Worm (Caenorhabditis elegans): Measurements from ENCODE around the gene ptr-19.
"Not testable (repeated sequence)": the region's sequence is repeated elsewhere in the genome, so short reads cannot be mapped to it uniquely, and the experiment has no call there.

The ptr-19 gene

ce11 chrIII:10794049-10794448, 12.4 kb downstream of the ptr-19 start, which contains the start of gene clec-163:
TSS of gene clec-163 (plus strand) at chrIII:10794349.
- no peak for TF ChIP-seq snpc-4 (tag; optimal IDR thresholded peaks at IDR 0.05)
- TF ChIP-seq mab-5 (tag; optimal IDR thresholded peaks at IDR 0.05): no peak
- no peak for TF ChIP-seq mep-1 (tag; optimal IDR thresholded peaks at IDR 0.05)
- TF ChIP-seq mls-2 (tag; optimal IDR thresholded peaks at IDR 0.05): no peak
- TF ChIP-seq lin-13 (tag; optimal IDR thresholded peaks at IDR 0.05): no peak
- TF ChIP-seq lin-32 (GFP tag; optimal IDR thresholded peaks at IDR 0.05): no peak

ce11 chrIII:10802032-10802431, 20.4 kb downstream of the ptr-19 start, which contains the start of gene K11D9.3:
TSS of gene K11D9.3 (minus strand) at chrIII:10802212.
- TF ChIP-seq hlh-1 (tag; optimal IDR thresholded peaks at IDR 0.05) (peak; percentile 25), nhr-28 (tag; optimal IDR thresholded peaks at IDR 0.05) (no peak), unc-62 (GFP tag; optimal IDR thresholded peaks at IDR 0.05) (peak; percentile 60), lin-13 (tag; optimal IDR thresholded peaks at IDR 0.05) (no peak)

ce11 chrIII:10805172-10805571, 23.5 kb downstream of the ptr-19 start:
- no peak for TF ChIP-seq lsy-2 (tag; optimal IDR thresholded peaks at IDR 0.05)
- no peak for TF ChIP-seq unc-62 (GFP tag; optimal IDR thresholded peaks at IDR 0.05)
- no peak for TF ChIP-seq nhr-28 (tag; optimal IDR thresholded peaks at IDR 0.05)
- no peak for TF ChIP-seq tbx-8 (GFP tag; optimal IDR thresholded peaks at IDR 0.05)
- TF ChIP-seq nhr-237 (tag; optimal IDR thresholded peaks at IDR 0.05): no peak
- no peak for TF ChIP-seq mep-1 (tag; optimal IDR thresholded peaks at IDR 0.05)
- TF ChIP-seq mab-5 (tag; optimal IDR thresholded peaks at IDR 0.05): no peak
- TF ChIP-seq unc-39 (tag; optimal IDR thresholded peaks at IDR 0.05): no peak
- no peak for TF ChIP-seq elt-1 (tag; optimal IDR thresholded peaks at IDR 0.05; ENCODE audit: borderline replicate concordance, insufficient read depth)
- TF ChIP-seq mls-2 (tag; optimal IDR thresholded peaks at IDR 0.05): no peak
- TF ChIP-seq sem-2 (GFP tag; optimal IDR thresholded peaks at IDR 0.05): no peak
- no peak for TF ChIP-seq lin-32 (GFP tag; optimal IDR thresholded peaks at IDR 0.05)
- no peak for TF ChIP-seq ceh-43 (GFP tag; optimal IDR thresholded peaks at IDR 0.05)
- no peak for TF ChIP-seq sptf-1 (tag; optimal IDR thresholded peaks at IDR 0.05)
- no peak for TF ChIP-seq nhr-76 (tag; optimal IDR thresholded peaks at IDR 0.05)

- TF ChIP-seq unc-39 (tag; optimal IDR thresholded peaks at IDR 0.05); lin-32 (GFP tag; optimal IDR thresholded peaks at IDR 0.05); flh-1 (GFP tag; optimal IDR thresholded peaks at IDR 0.05): not testable (repeated sequence)
Observed at ce11 chrIII:10805625-10806024, 24.0 kb downstream of the ptr-19 start, which contains the start of gene klp-7. TSS of gene klp-7 (plus strand) at chrIII:10805925.

- TF ChIP-seq sptf-1 (tag; optimal IDR thresholded peaks at IDR 0.05) (peak; percentile 9), unc-120 (tag; optimal IDR thresholded peaks at IDR 0.05; ENCODE audit: poor library complexity, severe bottlenecking) (no peak), mls-2 (tag; optimal IDR thresholded peaks at IDR 0.05) (peak; percentile 6)
Observed at ce11 chrIII:10806821-10807220, 25.2 kb downstream of the ptr-19 start.

- TF ChIP-seq drap-1 (GFP tag; optimal IDR thresholded peaks at IDR 0.05) (no peak), mab-5 (tag; optimal IDR thresholded peaks at IDR 0.05) (no peak), lsy-2 (tag; optimal IDR thresholded peaks at IDR 0.05) (no peak), ztf-11 (tag; optimal IDR thresholded peaks at IDR 0.05) (no peak), cnd-1 (tag; optimal IDR thresholded peaks at IDR 0.05) (no peak), flh-1 (GFP tag; optimal IDR thresholded peaks at IDR 0.05) (no peak), nhr-28 (tag; optimal IDR thresholded peaks at IDR 0.05) (no peak), nhr-12 (tag; optimal IDR thresholded peaks at IDR 0.05) (no peak), ces-1 (GFP tag; optimal IDR thresholded peaks at IDR 0.05) (no peak), tbx-8 (GFP tag; optimal IDR thresholded peaks at IDR 0.05) (no peak), pha-4 (tag; optimal IDR thresholded peaks at IDR 0.05) (no peak), sptf-1 (tag; optimal IDR thresholded peaks at IDR 0.05) (no peak), unc-120 (tag; optimal IDR thresholded peaks at IDR 0.05; ENCODE audit: poor library complexity, severe bottlenecking) (no peak), lin-32 (GFP tag; optimal IDR thresholded peaks at IDR 0.05) (no peak)
Observed at ce11 chrIII:10807236-10807635, 25.6 kb downstream of the ptr-19 start.

DNA sequence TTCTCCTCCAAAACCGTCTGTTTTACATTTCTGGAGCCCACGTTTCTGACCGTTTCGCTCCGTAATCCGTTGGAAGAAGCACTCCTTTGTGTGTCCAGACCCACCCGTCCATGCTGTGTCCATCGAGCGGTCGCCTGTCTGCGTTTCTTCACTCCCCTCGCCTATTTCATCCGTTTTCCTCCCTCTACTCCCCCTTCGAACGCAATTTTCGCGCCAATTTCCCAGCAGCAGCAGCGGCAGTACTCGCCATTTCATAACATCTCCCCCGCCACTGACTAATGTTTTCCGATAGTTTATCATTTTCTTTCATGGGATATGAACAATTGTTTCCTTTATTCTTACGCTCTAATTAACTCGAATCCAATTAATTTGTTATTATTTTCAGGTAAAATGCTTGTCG, 26.3 kb downstream of the ptr-19 start:
- TF ChIP-seq drap-1 (GFP tag; optimal IDR thresholded peaks at IDR 0.05): no peak
- no peak for TF ChIP-seq ceh-39 (tag; optimal IDR thresholded peaks at IDR 0.05)
- no peak for TF ChIP-seq bed-3 (GFP tag; optimal IDR thresholded peaks at IDR 0.05)
- TF ChIP-seq sptf-1 (tag; optimal IDR thresholded peaks at IDR 0.05): no peak
- no peak for TF ChIP-seq M03D4.4 (tag; optimal IDR thresholded peaks at IDR 0.05)
- TF ChIP-seq lin-32 (GFP tag; optimal IDR thresholded peaks at IDR 0.05): no peak
- TF ChIP-seq sem-2 (GFP tag; optimal IDR thresholded peaks at IDR 0.05): no peak
- TF ChIP-seq ceh-83 (GFP tag; optimal IDR thresholded peaks at IDR 0.05): no peak
- TF ChIP-seq snpc-4 (tag; optimal IDR thresholded peaks at IDR 0.05): no peak
- TF ChIP-seq unc-120 (tag; optimal IDR thresholded peaks at IDR 0.05; ENCODE audit: poor library complexity, severe bottlenecking): peak; percentile 39
- no peak for TF ChIP-seq unc-62 (GFP tag; optimal IDR thresholded peaks at IDR 0.05)
- TF ChIP-seq blmp-1 (tag; optimal IDR thresholded peaks at IDR 0.05): no peak
- no peak for TF ChIP-seq lsy-2 (tag; optimal IDR thresholded peaks at IDR 0.05)
- TF ChIP-seq ces-1 (GFP tag; optimal IDR thresholded peaks at IDR 0.05): peak; percentile 43
- TF ChIP-seq tbx-8 (GFP tag; optimal IDR thresholded peaks at IDR 0.05): no peak
- no peak for TF ChIP-seq nhr-76 (tag; optimal IDR thresholded peaks at IDR 0.05)
- TF ChIP-seq nhr-28 (tag; optimal IDR thresholded peaks at IDR 0.05): no peak
- TF ChIP-seq flh-1 (GFP tag; optimal IDR thresholded peaks at IDR 0.05): no peak
- TF ChIP-seq mep-1 (tag; optimal IDR thresholded peaks at IDR 0.05): peak; percentile 11
- TF ChIP-seq nhr-2 (tag; optimal IDR thresholded peaks at IDR 0.05): no peak
- no peak for TF ChIP-seq elt-1 (tag; optimal IDR thresholded peaks at IDR 0.05; ENCODE audit: borderline replicate concordance, insufficient read depth)
- no peak for TF ChIP-seq pha-4 (tag; optimal IDR thresholded peaks at IDR 0.05)
- TF ChIP-seq cnd-1 (tag; optimal IDR thresholded peaks at IDR 0.05): no peak
- TF ChIP-seq ceh-43 (GFP tag; optimal IDR thresholded peaks at IDR 0.05): peak; percentile 17
- no peak for TF ChIP-seq ztf-11 (tag; optimal IDR thresholded peaks at IDR 0.05)
- TF ChIP-seq unc-39 (tag; optimal IDR thresholded peaks at IDR 0.05): no peak
- no peak for TF ChIP-seq nhr-12 (tag; optimal IDR thresholded peaks at IDR 0.05)
- no peak for TF ChIP-seq mls-2 (tag; optimal IDR thresholded peaks at IDR 0.05)
- no peak for TF ChIP-seq nhr-237 (tag; optimal IDR thresholded peaks at IDR 0.05)

Measured in whole organism, mixed stage, embryonic.